Fruit fly (Drosophila melanogaster) whole organism, embryonic: Measurements from ENCODE around the gene ova.

Source experiments
- BtbVII ChIP-seq: fragments of 200-800 bp; sonication (Bioruptor generic); optimal IDR thresholded peaks from 3 replicates; lab custom pipeline; 2017; ENCODE audit warnings: missing biosample characterization, mild to moderate bottlenecking, missing genetic modification characterization
- CG1024 ChIP-seq: fragments of 200-800 bp; sonication (Bioruptor generic); IDR thresholded peaks from 2 replicates; pipeline ENCODE4 v1.3.6; 2022; ENCODE audit warnings: missing biosample characterization, missing genetic modification characterization
- CG12299 ChIP-seq: fragments of 200-800 bp; sonication (Bioruptor generic); optimal IDR thresholded peaks from 2 replicates; lab custom pipeline; 2018; ENCODE audit warnings: missing biosample characterization, mild to moderate bottlenecking, missing genetic modification characterization
- CG1233 ChIP-seq: fragments of 200-800 bp; sonication (Bioruptor generic); optimal IDR thresholded peaks from 4 replicates; lab custom pipeline; 2018; ENCODE audit warnings: missing biosample characterization, mild to moderate bottlenecking, missing genetic modification characterization
- CG13424 ChIP-seq: fragments of 200-800 bp; sonication (Bioruptor generic); optimal IDR thresholded peaks from 2 replicates; lab custom pipeline; 2019; ENCODE audit warnings: missing biosample characterization, mild to moderate bottlenecking, missing genetic modification characterization, moderate library complexity
- CG13894 ChIP-seq: fragments of 200-800 bp; sonication (Bioruptor generic); optimal IDR thresholded peaks from 3 replicates; lab custom pipeline; 2018; ENCODE audit warnings: missing biosample characterization, mild to moderate bottlenecking, missing genetic modification characterization, moderate library complexity
- CG1647 ChIP-seq: fragments of 200-800 bp; sonication (Bioruptor generic); optimal IDR thresholded peaks from 3 replicates; lab custom pipeline; 2016; ENCODE audit warnings: missing biosample characterization, missing genetic modification characterization
- CG17912 ChIP-seq: fragments of 200-800 bp; sonication (Bioruptor generic); optimal IDR thresholded peaks from 2 replicates; lab custom pipeline; 2018; ENCODE audit warnings: missing biosample characterization, mild to moderate bottlenecking, missing genetic modification characterization
- CG1832 ChIP-seq: fragments of 200-800 bp; sonication (Bioruptor generic); optimal IDR thresholded peaks from 2 replicates; lab custom pipeline; 2017; ENCODE audit warnings: missing biosample characterization, mild to moderate bottlenecking, missing genetic modification characterization, inconsistent platforms
- CG2202 ChIP-seq: fragments of 200-800 bp; sonication (Bioruptor generic); optimal IDR thresholded peaks from 2 replicates; lab custom pipeline; 2018; ENCODE audit warnings: missing biosample characterization, mild to moderate bottlenecking, missing genetic modification characterization
- CG2889 ChIP-seq: fragments of 200-800 bp; sonication (Bioruptor generic); IDR thresholded peaks from 3 replicates; pipeline ENCODE4 v1.3.6; 2022; ENCODE audit warnings: missing biosample characterization, missing genetic modification characterization
- CG3163 ChIP-seq: fragments of 200-800 bp; sonication (Bioruptor generic); optimal IDR thresholded peaks from 3 replicates; lab custom pipeline; 2016; ENCODE audit warnings: missing biosample characterization, missing genetic modification characterization
- CG32532 ChIP-seq: fragments of 200-800 bp; sonication (Bioruptor generic); IDR thresholded peaks from 2 replicates; pipeline ENCODE4 v1.3.6; 2022; ENCODE audit warnings: missing biosample characterization, missing genetic modification characterization
- CG32767 ChIP-seq: fragments of 200-800 bp; sonication (Bioruptor generic); IDR thresholded peaks from 2 replicates; pipeline ENCODE4 v1.3.6; 2022; ENCODE audit warnings: missing biosample characterization, missing genetic modification characterization
- CG4730 ChIP-seq: fragments of 200-800 bp; sonication (Bioruptor generic); IDR thresholded peaks from 2 replicates; pipeline ENCODE4 v1.3.6; 2022; ENCODE audit warnings: missing biosample characterization, missing genetic modification characterization
- CG5953 ChIP-seq: fragments of 200-800 bp; sonication (Bioruptor generic); IDR thresholded peaks from 2 replicates; pipeline ENCODE4 v1.3.6; 2022; ENCODE audit warnings: missing biosample characterization, missing genetic modification characterization
- CG6175 ChIP-seq: fragments of 200-800 bp; sonication (Bioruptor generic); IDR thresholded peaks from 3 replicates; pipeline ENCODE4 v1.3.6; 2022; ENCODE audit warnings: missing biosample characterization, missing genetic modification characterization
- CG6683 ChIP-seq: fragments of 200-800 bp; sonication (Bioruptor generic); optimal IDR thresholded peaks from 2 replicates; lab custom pipeline; 2017; ENCODE audit warnings: missing biosample characterization, mild to moderate bottlenecking, missing genetic modification characterization, missing genetic modification reagents
- CG8089 ChIP-seq: fragments of 200-800 bp; sonication (Bioruptor generic); optimal IDR thresholded peaks from 3 replicates; lab custom pipeline; 2016; ENCODE audit warnings: missing biosample characterization, missing genetic modification characterization
- CG8359 ChIP-seq: fragments of 200-800 bp; sonication (Bioruptor generic); optimal IDR thresholded peaks from 2 replicates; lab custom pipeline; 2017; ENCODE audit warnings: missing biosample characterization, mild to moderate bottlenecking, missing genetic modification characterization, borderline replicate concordance
- CHES-1-like ChIP-seq: fragments of 200-800 bp; sonication (Bioruptor generic); optimal IDR thresholded peaks from 2 replicates; lab custom pipeline; 2016; ENCODE audit warnings: missing biosample characterization, missing genetic modification characterization
- D ChIP-seq, 2 experiments: fragments of 200-800 bp in 1 of 2; fragments of >200 bp in 1 of 2; sonication (Bioruptor generic) in 1 of 2; optimal IDR thresholded peaks; 2 replicates in 1 of 2; 3 replicates in 1 of 2; lab custom pipeline; 2017; ENCODE audit warnings: mild to moderate bottlenecking in 1 of 2, missing biosample characterization in 1 of 2, missing genetic modification characterization in 1 of 2, missing genetic modification reagents in 1 of 2
- Dll ChIP-seq: fragments of 200-800 bp; sonication (Bioruptor generic); IDR thresholded peaks from 4 replicates; pipeline ENCODE4 v1.3.6; 2022; ENCODE audit warnings: missing biosample characterization, missing genetic modification characterization; ENCODE audit not compliant: partially characterized antibody
- ERR ChIP-seq: fragments of 200-800 bp; sonication (Bioruptor generic); optimal IDR thresholded peaks from 2 replicates; lab custom pipeline; 2016; ENCODE audit warnings: missing biosample characterization, missing genetic modification characterization
- HLH3B ChIP-seq: fragments of 200-800 bp; sonication (Bioruptor generic); IDR thresholded peaks from 2 replicates; pipeline ENCODE4 v1.3.6; 2022; ENCODE audit warnings: missing biosample characterization, missing genetic modification characterization
- HmgZ ChIP-seq: fragments of 200-800 bp; sonication (Bioruptor generic); optimal IDR thresholded peaks from 2 replicates; lab custom pipeline; 2018; ENCODE audit warnings: missing biosample characterization, mild to moderate bottlenecking, missing genetic modification characterization
- Meics ChIP-seq: fragments of 200-800 bp; sonication (Bioruptor generic); optimal IDR thresholded peaks from 2 replicates; lab custom pipeline; 2017; ENCODE audit warnings: missing biosample characterization, mild to moderate bottlenecking, missing genetic modification characterization
- Neu2 ChIP-seq: fragments of 200-800 bp; sonication (Bioruptor generic); optimal IDR thresholded peaks from 3 replicates; lab custom pipeline; 2016; ENCODE audit warnings: missing biosample characterization, missing genetic modification characterization, borderline replicate concordance
- PHDP ChIP-seq: fragments of 200-800 bp; sonication (Bioruptor generic); optimal IDR thresholded peaks from 3 replicates; lab custom pipeline; 2018; ENCODE audit warnings: missing biosample characterization, mild to moderate bottlenecking, missing genetic modification characterization, moderate library complexity
- Pdp1 ChIP-seq, 2 experiments: fragments of 200-800 bp; sonication (Bioruptor generic); optimal IDR thresholded peaks; 3 replicates each; lab custom pipeline; 2016; ENCODE audit warnings: missing biosample characterization in 2 of 2, missing genetic modification characterization in 2 of 2, mild to moderate bottlenecking in 1 of 2, moderate library complexity in 1 of 2
- az2 ChIP-seq: fragments of 200-800 bp; sonication (Bioruptor generic); optimal IDR thresholded peaks from 3 replicates; lab custom pipeline; 2016; ENCODE audit warnings: missing biosample characterization, missing genetic modification characterization
- bab2 ChIP-seq: fragments of 200-800 bp; sonication (Bioruptor generic); optimal IDR thresholded peaks from 2 replicates; lab custom pipeline; 2016; ENCODE audit warnings: missing biosample characterization, missing genetic modification characterization
- cg ChIP-seq: fragments of 200-800 bp; sonication (Bioruptor generic); optimal IDR thresholded peaks from 3 replicates; lab custom pipeline; 2019; ENCODE audit warnings: missing biosample characterization, mild to moderate bottlenecking, missing genetic modification characterization, moderate library complexity
- dmrt11E ChIP-seq: fragments of 200-800 bp; sonication (Bioruptor generic); optimal IDR thresholded peaks from 3 replicates; lab custom pipeline; 2018; ENCODE audit warnings: missing biosample characterization, mild to moderate bottlenecking, missing genetic modification characterization, moderate library complexity
- dmrt99B ChIP-seq: fragments of 200-800 bp; sonication (Bioruptor generic); optimal IDR thresholded peaks from 2 replicates; lab custom pipeline; 2018; ENCODE audit warnings: missing biosample characterization, mild to moderate bottlenecking, missing genetic modification characterization, moderate library complexity
- her ChIP-seq: fragments of 200-800 bp; sonication (Bioruptor generic); optimal IDR thresholded peaks from 2 replicates; lab custom pipeline; 2016; ENCODE audit warnings: missing biosample characterization, missing genetic modification characterization
- jigr1 ChIP-seq: fragments of 200-800 bp; sonication (Bioruptor generic); IDR thresholded peaks from 3 replicates; pipeline ENCODE4 v1.3.6; 2022; ENCODE audit warnings: missing biosample characterization, missing genetic modification characterization
- mirr ChIP-seq: fragments of 200-800 bp; sonication (Bioruptor generic); optimal IDR thresholded peaks from 3 replicates; lab custom pipeline; 2018; ENCODE audit warnings: missing biosample characterization, mild to moderate bottlenecking, missing genetic modification characterization
- oc ChIP-seq: fragments of 200-800 bp; sonication (Bioruptor generic); optimal IDR thresholded peaks from 2 replicates; lab custom pipeline; 2018; ENCODE audit warnings: missing biosample characterization, mild to moderate bottlenecking, missing genetic modification characterization, moderate library complexity
- odd ChIP-seq: fragments of 200-800 bp; sonication (Bioruptor generic); optimal IDR thresholded peaks from 2 replicates; lab custom pipeline; 2017; ENCODE audit warnings: missing biosample characterization, mild to moderate bottlenecking, missing genetic modification characterization
- onecut ChIP-seq: fragments of 200-800 bp; sonication (Bioruptor generic); IDR thresholded peaks from 2 replicates; pipeline ENCODE4 v1.3.6; 2022; ENCODE audit warnings: missing biosample characterization, missing genetic modification characterization
- pfk ChIP-seq: fragments of 200-800 bp; sonication (Bioruptor generic); optimal IDR thresholded peaks from 2 replicates; lab custom pipeline; 2018; ENCODE audit warnings: missing biosample characterization, mild to moderate bottlenecking, missing genetic modification characterization, moderate library complexity
- sd ChIP-seq: fragments of 200-800 bp; sonication (Bioruptor generic); optimal IDR thresholded peaks from 3 replicates; lab custom pipeline; 2018; ENCODE audit warnings: missing biosample characterization, mild to moderate bottlenecking, missing genetic modification characterization, moderate library complexity
- sens ChIP-seq: fragments of 200-800 bp; sonication (Bioruptor generic); peaks from one replicate; lab custom pipeline; 2016; ENCODE audit warnings: missing biosample characterization, missing genetic modification characterization
- seq ChIP-seq: fragments of 200-800 bp; sonication (Bioruptor generic); IDR thresholded peaks from 2 replicates; pipeline ENCODE4 v1.3.6; 2022; ENCODE audit warnings: missing biosample characterization, missing genetic modification characterization
- sisA ChIP-seq: fragments of 200-800 bp; sonication (Bioruptor generic); IDR thresholded peaks from 2 replicates; pipeline ENCODE4 v1.3.6; 2022; ENCODE audit warnings: missing biosample characterization, missing genetic modification characterization
- so ChIP-seq: fragments of 200-800 bp; sonication (Bioruptor generic); IDR thresholded peaks from 3 replicates; pipeline ENCODE4 v1.3.6; 2022; ENCODE audit warnings: missing biosample characterization, missing genetic modification characterization
- sob ChIP-seq: fragments of 200-800 bp; sonication (Bioruptor generic); IDR thresholded peaks from 2 replicates; pipeline ENCODE4 v1.3.6; 2022; ENCODE audit warnings: missing biosample characterization, missing genetic modification characterization
- sug ChIP-seq: fragments of 200-800 bp; optimal IDR thresholded peaks from 2 replicates; lab custom pipeline; 2019; ENCODE audit warnings: missing biosample characterization, mild to moderate bottlenecking, missing genetic modification characterization, moderate library complexity
- tgo ChIP-seq: fragments of 200-800 bp; sonication (Bioruptor generic); IDR thresholded peaks from 3 replicates; pipeline ENCODE4 v1.3.6; 2022; ENCODE audit warnings: missing biosample characterization, missing genetic modification characterization

ova gene

dm6 chr2L:10249655-10250202, 18.2 kb upstream of the ova start (continued):
- TF ChIP-seq sob (GFP tag; lab: Robert Waterston, UW) (no peak; the same call in 1 of the 2 replicates), CG1024 (GFP tag; lab: Robert Waterston, UW) (peak; percentile 61; the same call in 1 of the 2 replicates), odd (GFP tag; lab: Kevin White, UChicago) (peak; percentile 11), CG13894 (tag; lab: Kevin White, UChicago) (no peak), HLH3B (GFP tag; lab: Robert Waterston, UW) (peak; percentile 29; the same call in 1 of the 2 replicates), tgo (GFP tag; lab: Robert Waterston, UW) (no peak), CG1832 (no peak), CG6683 (GFP tag; lab: Kevin White, UChicago) (peak; percentile 19), Neu2 (GFP tag; lab: Kevin White, UChicago) (peak; percentile 35), CG3163 (GFP tag; lab: Kevin White, UChicago) (peak; percentile 11), dmrt99B (tag; lab: Kevin White, UChicago) (no peak), PHDP (no peak), her (GFP tag; lab: Kevin White, UChicago) (no peak), CG2889 (GFP tag; lab: Robert Waterston, UW) (no peak), HmgZ (tag; lab: Kevin White, UChicago) (peak; percentile 0), CG8359 (GFP tag; lab: Kevin White, UChicago) (no peak), az2 (GFP tag; lab: Kevin White, UChicago) (no peak), sens (GFP tag; lab: Kevin White, UChicago) (peak; percentile 86), CG4730 (no peak), CG2202 (peak; percentile 30), Dll (GFP tag; lab: Robert Waterston, UW) (0 out of 4 replicates have a peak, but pooled peaks have one; percentile 24), CG6175 (no peak), dmrt11E (tag; lab: Kevin White, UChicago) (peak; percentile 39), CG12299 (peak; percentile 55), CG32532 (GFP tag; lab: Robert Waterston, UW) (no peak), oc (tag; lab: Kevin White, UChicago) (no peak), CG1233 (peak; percentile 78), bab2 (GFP tag; lab: Kevin White, UChicago) (peak; percentile 17), sd (tag; lab: Kevin White, UChicago) (peak; percentile 76), so (no peak), D (optimal IDR thresholded peaks at IDR 0.05; lab: Kevin White, UChicago) (no peak), D (GFP tag; optimal IDR thresholded peaks at IDR 0.05; lab: Kevin White, UChicago) (peak; percentile 57), onecut (GFP tag; lab: Robert Waterston, UW) (peak; percentile 80), CG32767 (GFP tag; lab: Robert Waterston, UW) (peak; percentile 69; the same call in 1 of the 2 replicates), BtbVII (GFP tag; lab: Kevin White, UChicago) (peak; percentile 60), ERR (GFP tag; lab: Kevin White, UChicago) (no peak), pfk (GFP tag; lab: Kevin White, UChicago) (peak; percentile 75), CG8089 (GFP tag; lab: Kevin White, UChicago) (peak; percentile 26), jigr1 (no peak), cg (GFP tag; lab: Kevin White, UChicago) (peak; percentile 79), CG13424 (peak; percentile 34), CHES-1-like (GFP tag; lab: Kevin White, UChicago) (peak; percentile 15), CG5953 (GFP tag; lab: Robert Waterston, UW) (no peak), CG1647 (no peak), mirr (GFP tag; lab: Kevin White, UChicago) (no peak), sug (tag; lab: Kevin White, UChicago) (peak; percentile 16), Pdp1 (GFP tag; optimal IDR thresholded peaks at IDR 0.05; lab: Kevin White, UChicago) (no peak), Meics (no peak), sisA (GFP tag; lab: Robert Waterston, UW) (no peak), seq (GFP tag; lab: Robert Waterston, UW) (no peak; the same call in 1 of the 2 replicates), CG17912 (peak; percentile 44)
